Worm (Caenorhabditis elegans): ENCODE results near the gene str-115.

str-115 gene

ce11 chrV:11244539-11244938, 24.4 kb upstream of the str-115 start, which contains the start of gene mxl-1:
Gene mxl-1, plus strand, starts transcription at chrV:11244839.
- TF ChIP-seq ceh-90 (tag; optimal IDR thresholded peaks at IDR 0.05) (no peak), snpc-4 (tag; optimal IDR thresholded peaks at IDR 0.05) (no peak), lin-35 (GFP tag; optimal IDR thresholded peaks at IDR 0.05) (no peak), nhr-19 (GFP tag; conservative IDR thresholded peaks at IDR 0.05) (no peak), vab-15 (tag; optimal IDR thresholded peaks at IDR 0.05) (no peak), lin-15B (tag; optimal IDR thresholded peaks at IDR 0.05) (no peak), mef-2 (tag; optimal IDR thresholded peaks at IDR 0.05) (no peak), aha-1 (tag; optimal IDR thresholded peaks at IDR 0.05) (no peak), xbp-1 (tag; optimal IDR thresholded peaks at IDR 0.05) (no peak), zag-1 (tag; optimal IDR thresholded peaks at IDR 0.05) (no peak), nhr-71 (tag; optimal IDR thresholded peaks at IDR 0.05) (no peak), lin-14 (GFP tag; optimal IDR thresholded peaks at IDR 0.05) (no peak), sptf-1 (tag; optimal IDR thresholded peaks at IDR 0.05) (no peak), irx-1 (tag; optimal IDR thresholded peaks at IDR 0.05) (no peak)

DNA sequence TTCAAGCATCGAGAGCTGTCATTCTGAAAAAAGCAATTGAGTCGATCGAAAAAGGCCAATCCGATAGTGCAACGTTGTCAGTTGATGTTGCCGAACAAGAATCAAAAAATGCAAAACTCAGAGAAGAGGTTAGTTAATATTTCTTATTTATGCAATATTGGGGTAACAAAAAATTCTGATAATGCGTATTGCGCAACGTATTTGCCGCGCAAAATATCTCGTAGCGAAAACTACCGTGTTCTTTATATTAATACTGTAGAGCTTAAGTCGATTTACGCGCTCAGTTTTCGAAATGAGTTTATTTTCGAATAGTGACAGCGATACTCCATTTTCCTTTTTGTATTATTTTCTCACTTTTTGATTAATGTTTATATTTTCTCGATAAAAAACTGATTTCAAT, 23.9 kb upstream of the str-115 start:
- TF ChIP-seq efl-1 (optimal IDR thresholded peaks at IDR 0.05): no peak
- TF ChIP-seq efl-1 (GFP tag; optimal IDR thresholded peaks at IDR 0.05 in 1 of 2): peak in 1 of 2 experiments; percentile 57
- no peak for TF ChIP-seq unc-86 (tag; optimal IDR thresholded peaks at IDR 0.05)
- TF ChIP-seq aly-2 (tag; optimal IDR thresholded peaks at IDR 0.05): no peak
- TF ChIP-seq lin-15B (tag; optimal IDR thresholded peaks at IDR 0.05): no peak

- no peak for TF ChIP-seq lin-14 (GFP tag; optimal IDR thresholded peaks at IDR 0.05)
- no peak for TF ChIP-seq lin-35 (GFP tag; optimal IDR thresholded peaks at IDR 0.05)
- TF ChIP-seq snpc-4 (tag; optimal IDR thresholded peaks at IDR 0.05): no peak
- TF ChIP-seq sptf-1 (tag; optimal IDR thresholded peaks at IDR 0.05): no peak
- TF ChIP-seq fkh-10 (GFP tag; optimal IDR thresholded peaks at IDR 0.05): no peak
- TF ChIP-seq blmp-1 (tag; optimal IDR thresholded peaks at IDR 0.05): no peak
- no peak for TF ChIP-seq unc-30 (tag; optimal IDR thresholded peaks at IDR 0.05)
- no peak for TF ChIP-seq nhr-20 (tag; optimal IDR thresholded peaks at IDR 0.05)
- no peak for TF ChIP-seq elt-3 (tag; optimal IDR thresholded peaks at IDR 0.05)
- TF ChIP-seq pax-3 (tag; optimal IDR thresholded peaks at IDR 0.05): no peak
- TF ChIP-seq unc-86 (tag; optimal IDR thresholded peaks at IDR 0.05): no peak
- TF ChIP-seq mdl-1 (tag; optimal IDR thresholded peaks at IDR 0.05): no peak
- TF ChIP-seq ceh-82 (tag; optimal IDR thresholded peaks at IDR 0.05): no peak
- no peak for TF ChIP-seq tbx-2 (tag; optimal IDR thresholded peaks at IDR 0.05)
Measured at ce11 chrV:11247846-11248245, 21.0 kb upstream of the str-115 start, which contains the start of gene mam-4. Gene mam-4, plus strand, starts transcription at chrV:11248146.

- TF ChIP-seq nhr-90 (tag; optimal IDR thresholded peaks at IDR 0.05; ENCODE audit: poor library complexity) (no peak), lin-15B (tag; optimal IDR thresholded peaks at IDR 0.05) (no peak), nhr-20 (tag; optimal IDR thresholded peaks at IDR 0.05) (no peak), lir-3 (tag; optimal IDR thresholded peaks at IDR 0.05; ENCODE audit: poor library complexity) (no peak), rnt-1 (tag; optimal IDR thresholded peaks at IDR 0.05) (no peak), unc-86 (tag; optimal IDR thresholded peaks at IDR 0.05) (no peak)
Measured at ce11 chrV:11250735-11251134, 18.2 kb upstream of the str-115 start, which contains the start of gene T19B10.12. Gene T19B10.12, plus strand, starts transcription at chrV:11251035.

DNA sequence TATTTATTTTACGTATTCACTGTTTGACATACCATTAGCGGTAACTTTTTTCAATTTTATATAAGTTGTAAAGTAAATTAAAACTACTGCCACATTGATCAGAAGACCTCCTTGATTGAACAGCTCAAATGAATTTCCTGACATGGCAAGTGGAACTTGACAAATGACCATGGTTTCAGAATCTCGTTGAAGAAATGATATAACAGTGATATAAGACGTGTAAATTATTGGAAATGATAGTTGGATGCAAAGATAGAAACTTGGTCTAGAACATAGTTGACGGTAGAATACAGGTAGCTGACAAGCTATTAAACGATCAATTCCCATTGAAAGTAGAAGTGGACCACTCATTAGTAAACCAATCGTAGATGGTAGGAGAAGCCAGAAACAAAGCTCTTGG, 17.1 kb upstream of the str-115 start:
- TF ChIP-seq ama-1 (optimal IDR thresholded peaks at IDR 0.05): no peak
- no peak for TF ChIP-seq alr-1 (tag; optimal IDR thresholded peaks at IDR 0.05; ENCODE audit: borderline replicate concordance)
- TF ChIP-seq zip-4 (GFP tag; optimal IDR thresholded peaks at IDR 0.05): no peak
- no peak for TF ChIP-seq unc-130 (tag; optimal IDR thresholded peaks at IDR 0.05)
- TF ChIP-seq mep-1 (tag; optimal IDR thresholded peaks at IDR 0.05): no peak
- TF ChIP-seq lin-13 (GFP tag; optimal IDR thresholded peaks at IDR 0.05): no peak
